Worm (Caenorhabditis elegans): ENCODE results near the gene rilp-1.

rilp-1 gene

DNA sequence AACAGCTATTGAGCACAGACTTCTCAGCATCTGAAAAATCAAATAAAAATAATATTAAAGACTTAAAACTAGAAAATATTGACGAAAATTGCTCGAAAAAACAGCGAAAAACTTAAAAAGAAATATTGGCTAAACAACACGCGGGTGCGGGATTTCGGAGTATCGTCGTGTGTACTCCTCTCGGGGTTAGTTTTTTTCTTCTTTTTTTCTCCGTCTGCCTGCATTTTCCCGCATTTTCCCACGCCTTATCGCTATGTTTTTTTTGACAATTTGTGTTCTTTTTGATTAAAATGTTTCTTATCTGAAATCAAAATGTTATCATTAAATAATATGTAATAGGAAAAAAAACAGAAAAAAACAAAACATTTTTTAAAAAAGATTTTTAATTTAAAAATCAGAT, 5.6 kb upstream of the rilp-1 start, which contains the start of gene mrps-31:
Gene mrps-31, minus strand, starts transcription at position 36 of the 400 bp plus-strand sequence.
- TF ChIP-seq C34B4.2 (tag; optimal IDR thresholded peaks at IDR 0.05) (no peak), nhr-76 (tag; optimal IDR thresholded peaks at IDR 0.05) (no peak), nhr-11 (tag; optimal IDR thresholded peaks at IDR 0.05) (no peak), unc-62 (GFP tag; optimal IDR thresholded peaks at IDR 0.05) (no peak), ces-1 (GFP tag; optimal IDR thresholded peaks at IDR 0.05) (no peak), mdl-1 (tag; optimal IDR thresholded peaks at IDR 0.05) (peak in 1 of 2 experiments; percentile 40), lin-14 (GFP tag; optimal IDR thresholded peaks at IDR 0.05) (peak; percentile 79), aha-1 (tag; optimal IDR thresholded peaks at IDR 0.05) (no peak), lin-39 (tag; optimal IDR thresholded peaks at IDR 0.05) (peak; percentile 1), C16A3.4 (tag; optimal IDR thresholded peaks at IDR 0.05) (peak; percentile 42), ztf-11 (tag; optimal IDR thresholded peaks at IDR 0.05) (no peak), swsn-7 (tag; optimal IDR thresholded peaks at IDR 0.05) (peak; percentile 52), nhr-47 (tag; optimal IDR thresholded peaks at IDR 0.05) (peak; percentile 65), pqm-1 (tag; optimal IDR thresholded peaks at IDR 0.05) (peak; percentile 58), ets-5 (GFP tag; IDR thresholded peaks at IDR 0.05) (no peak), nhr-237 (tag; optimal IDR thresholded peaks at IDR 0.05) (no peak), nhr-90 (tag; optimal IDR thresholded peaks at IDR 0.05; ENCODE audit: poor library complexity) (peak; percentile 64), aly-2 (tag; optimal IDR thresholded peaks at IDR 0.05) (no peak), dsc-1 (tag; optimal IDR thresholded peaks at IDR 0.05) (peak; percentile 34), tbx-2 (tag; optimal IDR thresholded peaks at IDR 0.05) (peak; percentile 51), mep-1 (tag; optimal IDR thresholded peaks at IDR 0.05) (peak; percentile 39), zag-1 (tag; optimal IDR thresholded peaks at IDR 0.05) (no peak), rnt-1 (tag; optimal IDR thresholded peaks at IDR 0.05) (peak; percentile 37), xbp-1 (tag; optimal IDR thresholded peaks at IDR 0.05) (peak; percentile 59), egl-13 (tag; optimal IDR thresholded peaks at IDR 0.05) (no peak), unc-30 (tag; optimal IDR thresholded peaks at IDR 0.05) (no peak), elt-2 (tag; optimal IDR thresholded peaks at IDR 0.05) (peak; percentile 94), snu-23 (GFP tag; optimal IDR thresholded peaks at IDR 0.05) (peak; percentile 79), F16B12.6 (tag; optimal IDR thresholded peaks at IDR 0.05) (peak; percentile 37), unc-98 (GFP tag; IDR thresholded peaks at IDR 0.05) (no peak), egl-27 (tag; optimal IDR thresholded peaks at IDR 0.05) (no peak), nhr-77 (tag; optimal IDR thresholded peaks at IDR 0.05) (peak; percentile 14), nhr-19 (GFP tag; conservative IDR thresholded peaks at IDR 0.05) (peak; percentile 21; the same call in 1 of the 2 replicates), fkh-10 (GFP tag; optimal IDR thresholded peaks at IDR 0.05) (no peak), mab-9 (GFP tag; IDR thresholded peaks at IDR 0.05) (no peak), lin-15B (tag; optimal IDR thresholded peaks at IDR 0.05) (peak; percentile 52), ama-1 (optimal IDR thresholded peaks at IDR 0.05) (no peak), sox-4 (tag; optimal IDR thresholded peaks at IDR 0.05) (no peak), Y116A8C.19 (tag; optimal IDR thresholded peaks at IDR 0.05; ENCODE audit: borderline replicate concordance) (no peak), skn-1 (tag; optimal IDR thresholded peaks at IDR 0.05) (no peak), zip-4 (GFP tag; optimal IDR thresholded peaks at IDR 0.05) (no peak), nhr-71 (tag; optimal IDR thresholded peaks at IDR 0.05) (peak; percentile 73), ceh-82 (tag; optimal IDR thresholded peaks at IDR 0.05) (peak in 1 of 3 experiments; percentile 71), lin-13 (GFP tag; optimal IDR thresholded peaks at IDR 0.05) (peak; percentile 4), snpc-4 (tag; optimal IDR thresholded peaks at IDR 0.05) (no peak), lsy-2 (tag; optimal IDR thresholded peaks at IDR 0.05) (peak; percentile 59 to 69), elt-3 (tag; optimal IDR thresholded peaks at IDR 0.05) (peak in 1 of 6 experiments; percentile 32), lin-35 (GFP tag; optimal IDR thresholded peaks at IDR 0.05) (peak; percentile 45 to 68), sptf-1 (tag; optimal IDR thresholded peaks at IDR 0.05) (no peak), lir-3 (tag; optimal IDR thresholded peaks at IDR 0.05; ENCODE audit: poor library complexity) (no peak), C04F5.9 (tag; optimal IDR thresholded peaks at IDR 0.05) (no peak), nhr-28 (tag; optimal IDR thresholded peaks at IDR 0.05) (no peak), unc-130 (tag; optimal IDR thresholded peaks at IDR 0.05) (peak; percentile 23), ztf-4 (tag; optimal IDR thresholded peaks at IDR 0.05) (no peak)

All from whole organism, L1 larva.